Worm (Caenorhabditis elegans) whole organism, mixed stage, embryonic: ENCODE measurements around the gene C11E4.8.

Experiments
- ceh-83 ChIP-seq: fragments of 200-800 bp; sonication (Bioruptor generic); optimal IDR thresholded peaks from 2 replicates; lab custom pipeline; 2018; ENCODE audit warnings: mild to moderate bottlenecking, missing genetic modification characterization, missing compliant biosample characterization
- elt-3 ChIP-seq: fragments of 150-350 bp; optimal IDR thresholded peaks from 2 replicates; lab custom pipeline; 2014; ENCODE audit warnings: missing biosample characterization, missing genetic modification characterization
- lin-32 ChIP-seq: fragments of 200-800 bp; sonication (Bioruptor generic); optimal IDR thresholded peaks from 2 replicates; lab custom pipeline; 2018; ENCODE audit warnings: mild to moderate bottlenecking, missing genetic modification characterization, missing compliant biosample characterization
- lsy-2 ChIP-seq: fragments of 150-350 bp; optimal IDR thresholded peaks from 2 replicates; lab custom pipeline; 2014; ENCODE audit warnings: missing biosample characterization, missing genetic modification characterization
- mep-1 ChIP-seq: fragments of 150-350 bp; optimal IDR thresholded peaks from 2 replicates; lab custom pipeline; 2017; ENCODE audit warnings: missing biosample characterization, missing genetic modification reagents, missing genetic modification characterization, inconsistent platforms
- nhr-12 ChIP-seq: fragments of 150-350 bp; optimal IDR thresholded peaks from 2 replicates; lab custom pipeline; 2014; ENCODE audit warnings: missing biosample characterization, missing genetic modification characterization
- nhr-28 ChIP-seq: fragments of 150-350 bp; optimal IDR thresholded peaks from 2 replicates; lab custom pipeline; 2014; ENCODE audit warnings: missing biosample characterization, missing genetic modification characterization
- nhr-76 ChIP-seq: sonication (generic microtip); optimal IDR thresholded peaks from 2 replicates; lab custom pipeline; 2017; ENCODE audit warnings: missing biosample characterization, missing genetic modification characterization
- unc-62 ChIP-seq: fragments of 150-350 bp; optimal IDR thresholded peaks from 2 replicates; lab custom pipeline; 2014; ENCODE audit warnings: missing biosample characterization, missing genetic modification reagents, missing genetic modification characterization

DNA sequence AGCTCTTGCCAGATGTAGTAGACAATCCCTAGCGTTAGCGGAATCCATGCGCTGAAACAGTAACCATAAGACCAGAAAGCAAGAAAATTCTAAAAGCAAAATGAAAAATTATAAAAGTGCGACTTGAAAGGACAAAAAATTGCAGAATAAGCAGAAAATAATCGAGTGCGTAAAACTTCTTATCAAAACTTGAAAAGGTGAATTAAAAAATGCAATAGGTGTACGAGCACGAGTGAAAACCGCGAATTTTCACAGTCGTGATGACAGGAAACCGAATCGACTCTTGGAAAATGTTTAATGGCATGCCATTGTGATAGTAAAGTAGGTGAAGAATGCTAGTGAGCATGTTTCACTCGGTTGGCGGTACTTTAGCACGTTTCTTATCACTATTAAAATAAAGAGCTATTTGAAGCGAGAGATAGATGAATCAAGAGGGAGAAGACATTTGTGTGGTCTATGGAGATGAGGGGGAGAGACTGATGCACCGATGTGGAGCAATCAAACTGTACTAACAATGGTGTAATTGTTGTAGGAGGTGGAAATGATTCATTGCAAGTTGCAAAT, 60.0 kb downstream of the C11E4.8 start, which contains the start of gene ifp-1:
- TF ChIP-seq nhr-12 (tag; lab: Kevin White, UChicago) = no peak
- no peak for TF ChIP-seq nhr-28 (tag; lab: Kevin White, UChicago)
- no peak for TF ChIP-seq nhr-76 (tag; lab: Kevin White, UChicago)
- no peak for TF ChIP-seq unc-62 (GFP tag; lab: Kevin White, UChicago)
- TF ChIP-seq elt-3 (tag; lab: Kevin White, UChicago) = no peak
- TF ChIP-seq mep-1 (tag; lab: Kevin White, UChicago) = no peak
- TF ChIP-seq ceh-83 (GFP tag; lab: Kevin White, UChicago) = no peak
- no peak for TF ChIP-seq lsy-2 (tag; lab: Kevin White, UChicago)
- no peak for TF ChIP-seq lin-32
